Fruit fly (Drosophila melanogaster) whole organism, pupa: ENCODE data around the gene LUBEL.

ENCODE experiments used
- CG10348 ChIP-seq: fragments of 200-800 bp; sonication (Bioruptor generic); IDR thresholded peaks from 2 replicates; pipeline ENCODE4 v1.3.6; 2022; ENCODE audit warnings: missing biosample characterization, missing genetic modification characterization
- CG12605 ChIP-seq: fragments of 200-800 bp; sonication (Bioruptor generic); IDR thresholded peaks from 2 replicates; pipeline ENCODE4 v1.3.6; 2022; ENCODE audit warnings: missing biosample characterization, missing genetic modification characterization
- CG13204 ChIP-seq: fragments of 200-800 bp; sonication (Bioruptor generic); optimal IDR thresholded peaks from 2 replicates; lab custom pipeline; 2018; ENCODE audit warnings: missing biosample characterization, mild to moderate bottlenecking, missing genetic modification characterization, moderate library complexity
- CG14655 ChIP-seq: fragments of 200-800 bp; sonication (Bioruptor generic); optimal IDR thresholded peaks from 3 replicates; lab custom pipeline; 2017; ENCODE audit warnings: mild to moderate bottlenecking, missing biosample characterization, missing genetic modification reagents, missing genetic modification characterization
- CG15710 ChIP-seq: fragments of 200-800 bp; sonication (Bioruptor generic); optimal IDR thresholded peaks from 2 replicates; lab custom pipeline; 2018; ENCODE audit warnings: missing biosample characterization, mild to moderate bottlenecking, missing genetic modification characterization, moderate library complexity
- CG17806 ChIP-seq: fragments of 200-800 bp; sonication (Bioruptor generic); optimal IDR thresholded peaks from 2 replicates; lab custom pipeline; 2018; ENCODE audit warnings: missing biosample characterization, mild to moderate bottlenecking, missing genetic modification characterization, moderate library complexity
- CG32121 ChIP-seq: fragments of 200-800 bp; sonication (Bioruptor generic); IDR thresholded peaks from 2 replicates; pipeline ENCODE4 v1.3.6; 2022; ENCODE audit warnings: missing biosample characterization, missing genetic modification characterization
- CG34367 ChIP-seq: fragments of 200-800 bp; sonication (Bioruptor generic); optimal IDR thresholded peaks from 2 replicates; lab custom pipeline; 2018; ENCODE audit warnings: missing biosample characterization, mild to moderate bottlenecking, missing genetic modification characterization
- CG4496 ChIP-seq: fragments of 200-800 bp; sonication (Bioruptor generic); IDR thresholded peaks from 3 replicates; pipeline ENCODE4 v1.3.6; 2022; ENCODE audit warnings: missing biosample characterization, missing genetic modification characterization
- CG8159 ChIP-seq: fragments of 200-800 bp; sonication (Bioruptor generic); optimal IDR thresholded peaks from 3 replicates; lab custom pipeline; 2018; ENCODE audit warnings: missing biosample characterization, mild to moderate bottlenecking, missing genetic modification characterization, moderate library complexity
- CG8301 ChIP-seq: fragments of 200-800 bp; sonication (Bioruptor generic); optimal IDR thresholded peaks from 2 replicates; lab custom pipeline; 2018; ENCODE audit warnings: missing biosample characterization, mild to moderate bottlenecking, missing genetic modification characterization
- CG9948 ChIP-seq: fragments of 200-800 bp; sonication (Bioruptor generic); optimal IDR thresholded peaks from 2 replicates; lab custom pipeline; 2018; ENCODE audit warnings: missing biosample characterization, mild to moderate bottlenecking, missing genetic modification characterization, moderate library complexity
- D1 ChIP-seq: fragments of 200-800 bp; sonication (Bioruptor generic); optimal IDR thresholded peaks from 2 replicates; lab custom pipeline; 2018; ENCODE audit warnings: missing biosample characterization, mild to moderate bottlenecking, missing genetic modification characterization, moderate library complexity
- EcR ChIP-seq: fragments of 200-800 bp; sonication (Bioruptor generic); optimal IDR thresholded peaks from 3 replicates; lab custom pipeline; 2019; ENCODE audit warnings: missing biosample characterization, missing genetic modification characterization, mild to moderate bottlenecking, moderate library complexity, missing genetic modification reagents
- Ets98B ChIP-seq: fragments of 200-800 bp; sonication (Bioruptor generic); IDR thresholded peaks from 2 replicates; pipeline ENCODE4 v1.3.6; 2022; ENCODE audit warnings: missing biosample characterization, missing genetic modification characterization
- Pif1A ChIP-seq: fragments of 200-800 bp; sonication (Bioruptor generic); optimal IDR thresholded peaks from 3 replicates; lab custom pipeline; 2016; ENCODE audit warnings: missing biosample characterization, missing genetic modification characterization
- Pif1B ChIP-seq: fragments of 200-800 bp; sonication (Bioruptor generic); optimal IDR thresholded peaks from 3 replicates; lab custom pipeline; 2016; ENCODE audit warnings: missing biosample characterization, missing genetic modification characterization
- Snoo ChIP-seq: fragments of 200-800 bp; sonication (Bioruptor generic); optimal IDR thresholded peaks from 3 replicates; lab custom pipeline; 2017; ENCODE audit warnings: missing biosample characterization, mild to moderate bottlenecking, missing genetic modification characterization, inconsistent platforms
- fd96Ca ChIP-seq: fragments of 200-800 bp; sonication (Bioruptor generic); IDR thresholded peaks from 3 replicates; pipeline ENCODE4 v1.3.6; 2022; ENCODE audit warnings: missing biosample characterization, missing genetic modification characterization
- gl ChIP-seq: fragments of 200-800 bp; sonication (Bioruptor generic); optimal IDR thresholded peaks from 2 replicates; lab custom pipeline; 2018; ENCODE audit warnings: missing biosample characterization, mild to moderate bottlenecking, missing genetic modification characterization
- rn ChIP-seq: fragments of 200-800 bp; sonication (Bioruptor generic); IDR thresholded peaks from 2 replicates; pipeline ENCODE4 v1.3.6; 2022; ENCODE audit warnings: missing biosample characterization, missing genetic modification characterization

The LUBEL gene

DNA sequence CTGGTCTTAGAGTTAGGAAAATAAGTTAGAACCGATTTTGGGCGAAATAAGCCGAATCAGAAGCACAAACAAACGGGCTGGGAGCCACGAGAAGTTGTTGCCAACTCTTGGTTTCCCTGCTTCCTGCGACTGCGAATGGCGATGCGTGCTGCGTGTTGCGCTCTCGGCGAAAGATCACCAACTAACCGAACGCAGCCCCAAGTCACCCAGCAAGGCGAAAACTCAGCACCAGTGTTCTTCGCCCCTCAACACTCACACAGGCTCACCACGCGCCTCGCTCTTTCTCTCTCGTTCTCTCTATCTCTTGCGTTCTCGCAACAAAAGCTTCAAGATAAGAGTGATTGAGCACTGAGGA, 14.1 kb upstream of the LUBEL start, which contains the start of gene nrv1:
Gene nrv1, minus strand, starts transcription at position 188 of the 355 bp plus-strand sequence.
- TF ChIP-seq CG12605 (GFP tag; lab: Robert Waterston, UW) (peak; percentile 43; the same call in 1 of the 2 replicates), CG14655 (GFP tag; lab: Kevin White, UChicago) (no peak)

DNA sequence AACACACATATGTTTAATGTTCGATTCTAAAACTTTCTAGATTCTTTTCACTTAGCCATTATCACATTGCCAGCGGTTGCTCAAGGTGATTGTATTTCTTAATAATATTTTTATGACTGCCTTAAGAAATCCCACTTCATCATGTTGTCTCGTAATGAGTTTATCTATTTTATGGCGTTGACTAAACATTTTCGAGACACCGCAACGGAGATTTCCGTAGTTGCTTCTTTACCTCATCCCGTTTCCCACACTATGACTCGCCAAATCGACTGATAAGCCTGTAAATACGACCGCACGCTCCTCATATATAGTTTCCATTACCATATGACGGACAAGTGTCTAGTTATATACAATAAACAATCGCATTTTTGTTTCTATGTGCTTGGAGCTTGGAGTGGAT, 13.0 kb upstream of the LUBEL start:
- no peak for TF ChIP-seq CG10348
- TF ChIP-seq CG4496 (GFP tag; lab: Robert Waterston, UW), result no peak
- TF ChIP-seq CG15710, result no peak
- no peak for TF ChIP-seq CG8301
- TF ChIP-seq CG9948 (tag; lab: Kevin White, UChicago), result no peak
- no peak for TF ChIP-seq CG17806 (tag; lab: Kevin White, UChicago)
- TF ChIP-seq CG32121 (GFP tag; lab: Robert Waterston, UW), result no peak
- TF ChIP-seq CG13204 (GFP tag; lab: Kevin White, UChicago), result no peak
- TF ChIP-seq Pif1B (GFP tag; lab: Kevin White, UChicago), result no peak
- no peak for TF ChIP-seq EcR

dm6 chr2L:6784235-6784634, 11.7 kb upstream of the LUBEL start:
- TF ChIP-seq CG17806 (tag; lab: Kevin White, UChicago), result no peak
- peak; percentile 22 for TF ChIP-seq EcR

dm6 chr2L:6783395-6783794, 10.8 kb upstream of the LUBEL start:
- TF ChIP-seq CG9948 (tag; lab: Kevin White, UChicago) (no peak), CG4496 (GFP tag; lab: Robert Waterston, UW) (peak; percentile 65; the same call in 2 of the 3 replicates), gl (tag; lab: Kevin White, UChicago) (no peak), Pif1B (GFP tag; lab: Kevin White, UChicago) (no peak)

dm6 chr2L:6774853-6775252, 2.3 kb upstream of the LUBEL start:
- TF ChIP-seq gl (tag; lab: Kevin White, UChicago), result no peak
- no peak for TF ChIP-seq Pif1B (GFP tag; lab: Kevin White, UChicago)
- no peak for TF ChIP-seq CG4496 (GFP tag; lab: Robert Waterston, UW)
- TF ChIP-seq CG10348, result no peak
- no peak for TF ChIP-seq CG9948 (tag; lab: Kevin White, UChicago)
- no peak for TF ChIP-seq Pif1A
- TF ChIP-seq CG32121 (GFP tag; lab: Robert Waterston, UW), result no peak
- no peak for TF ChIP-seq CG17806 (tag; lab: Kevin White, UChicago)
- no peak for TF ChIP-seq CG8301
- TF ChIP-seq EcR, result no peak
- TF ChIP-seq rn (GFP tag; lab: Robert Waterston, UW), result no peak

DNA sequence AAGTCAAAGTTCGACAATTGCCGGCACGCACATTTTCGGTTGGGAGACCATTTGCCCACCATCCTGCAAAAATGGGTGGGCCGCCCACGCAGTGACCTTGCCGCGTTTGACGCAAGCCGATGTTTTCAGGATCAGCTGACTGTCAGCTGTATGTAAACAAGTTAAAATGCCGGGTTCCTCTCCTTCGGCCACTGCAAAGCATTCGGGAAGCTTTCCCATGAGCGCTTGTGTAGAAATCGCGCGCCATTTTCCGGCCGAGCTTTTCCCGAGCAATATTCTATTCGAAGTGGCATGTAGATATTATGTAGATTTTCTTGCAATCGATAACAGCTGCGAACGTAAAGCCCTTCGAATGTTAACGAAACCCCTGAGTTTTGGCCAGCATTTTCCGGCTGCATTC, 1.1 kb upstream of the LUBEL start, which contains the start of gene CG17378:
Gene CG17378, plus strand, starts transcription at position 397 of the 400 bp plus-strand sequence.
- no peak for TF ChIP-seq CG12605 (GFP tag; lab: Robert Waterston, UW)
- no peak for TF ChIP-seq CG32121 (GFP tag; lab: Robert Waterston, UW)
- TF ChIP-seq Ets98B, result no peak

DNA sequence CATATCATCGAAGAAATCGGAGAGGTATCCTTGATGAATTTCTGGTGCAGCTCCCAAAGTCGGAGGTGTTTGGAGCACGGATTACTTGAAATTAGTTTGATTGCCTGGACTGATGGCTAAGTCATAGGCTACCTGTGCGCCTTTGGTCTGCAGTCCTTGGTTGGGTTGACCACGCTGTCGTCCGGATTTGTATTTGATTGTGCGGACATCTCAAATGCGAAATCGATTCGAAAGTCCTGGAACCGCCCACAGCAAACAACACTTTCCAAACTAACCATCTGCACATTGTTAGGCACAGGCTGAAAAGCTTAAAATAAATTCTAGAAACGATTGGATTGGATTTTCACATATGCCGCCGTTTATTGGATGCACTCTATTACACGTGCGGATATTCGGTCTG, 13.0 kb downstream of the LUBEL start, which contains the start of gene CG11322:
Gene CG11322, minus strand, starts transcription at position 101 of the 400 bp plus-strand sequence.
- TF ChIP-seq CG9948 (tag; lab: Kevin White, UChicago) (no peak), Pif1B (GFP tag; lab: Kevin White, UChicago) (no peak), CG32121 (GFP tag; lab: Robert Waterston, UW) (no peak), CG14655 (GFP tag; lab: Kevin White, UChicago) (no peak), CG17806 (tag; lab: Kevin White, UChicago) (no peak), CG15710 (no peak), CG8159 (tag; lab: Kevin White, UChicago) (no peak), CG12605 (GFP tag; lab: Robert Waterston, UW) (no peak), CG4496 (GFP tag; lab: Robert Waterston, UW) (no peak), gl (tag; lab: Kevin White, UChicago) (no peak), fd96Ca (GFP tag; lab: Robert Waterston, UW) (no peak), Snoo (tag; lab: Kevin White, UChicago) (no peak)

dm6 chr2L:6751037-6751436, 21.5 kb downstream of the LUBEL start:
- TF ChIP-seq CG8301, result no peak
- TF ChIP-seq CG12605 (GFP tag; lab: Robert Waterston, UW), result no peak
- peak; percentile 63; the same call in 1 of the 2 replicates for TF ChIP-seq CG32121 (GFP tag; lab: Robert Waterston, UW)
- TF ChIP-seq CG8159 (tag; lab: Kevin White, UChicago), result no peak
- no peak for TF ChIP-seq fd96Ca (GFP tag; lab: Robert Waterston, UW)
- TF ChIP-seq CG14655 (GFP tag; lab: Kevin White, UChicago), result no peak
- no peak for TF ChIP-seq Pif1B (GFP tag; lab: Kevin White, UChicago)
- TF ChIP-seq gl (tag; lab: Kevin White, UChicago), result no peak
- TF ChIP-seq rn (GFP tag; lab: Robert Waterston, UW), result 0 out of 2 replicates have a peak, but pooled peaks have one; percentile 8
- TF ChIP-seq CG17806 (tag; lab: Kevin White, UChicago), result no peak
- no peak for TF ChIP-seq CG10348
- no peak for TF ChIP-seq D1 (tag; lab: Kevin White, UChicago)
- no peak for TF ChIP-seq CG15710
- no peak for TF ChIP-seq Ets98B
- TF ChIP-seq CG13204 (GFP tag; lab: Kevin White, UChicago), result no peak
- TF ChIP-seq Pif1A, result no peak
- no peak for TF ChIP-seq Snoo (tag; lab: Kevin White, UChicago)
- TF ChIP-seq CG34367 (tag; lab: Kevin White, UChicago), result no peak
- no peak for TF ChIP-seq EcR
- 0 out of 3 replicates have a peak, but pooled peaks have one; percentile 28 for TF ChIP-seq CG4496 (GFP tag; lab: Robert Waterston, UW)
- no peak for TF ChIP-seq CG9948 (tag; lab: Kevin White, UChicago)
